Worm (Caenorhabditis elegans) whole organism, L3 larva: Measurements from ENCODE around the gene popl-5.

Experiments used
- ZK546.5 ChIP-seq: sonication (generic microtip); optimal IDR thresholded peaks from 2 replicates; lab custom pipeline; 2017; ENCODE audit warnings: missing biosample characterization, missing genetic modification characterization
- daf-12 ChIP-seq: fragments of 150-350 bp; optimal IDR thresholded peaks from 2 replicates; lab custom pipeline; 2014; ENCODE audit warnings: missing biosample characterization, missing genetic modification reagents, missing genetic modification characterization
- elt-2 ChIP-seq: sonication (generic microtip); optimal IDR thresholded peaks from 2 replicates; lab custom pipeline; 2016; ENCODE audit warnings: missing genetic modification reagents, mild to moderate bottlenecking, missing genetic modification characterization, missing compliant biosample characterization
- fkh-10 ChIP-seq: sonication (generic microtip); optimal IDR thresholded peaks from 2 replicates; lab custom pipeline; 2017; ENCODE audit warnings: missing biosample characterization, missing genetic modification reagents, missing genetic modification characterization
- nfya-1 ChIP-seq: sonication (generic microtip); optimal IDR thresholded peaks from 2 replicates; lab custom pipeline; 2017; ENCODE audit warnings: missing genetic modification characterization, mild to moderate bottlenecking, missing compliant biosample characterization, antibody characterized with exemption, moderate library complexity; ENCODE audit not compliant: insufficient read depth
- nhr-11 ChIP-seq: fragments of 150-350 bp; optimal IDR thresholded peaks from 2 replicates; lab custom pipeline; 2014; ENCODE audit warnings: missing biosample characterization, missing genetic modification characterization
- nhr-12 ChIP-seq: fragments of 150-350 bp; optimal IDR thresholded peaks from 2 replicates; lab custom pipeline; 2014; ENCODE audit warnings: missing biosample characterization, missing genetic modification characterization
- nhr-25 ChIP-seq: sonication (generic microtip); optimal IDR thresholded peaks from 2 replicates; lab custom pipeline; 2017; ENCODE audit warnings: missing biosample characterization, missing genetic modification characterization
- nhr-28 ChIP-seq: fragments of 150-350 bp; optimal IDR thresholded peaks from 2 replicates; lab custom pipeline; 2014; ENCODE audit warnings: missing biosample characterization, missing genetic modification characterization
- nhr-76 ChIP-seq: fragments of 150-350 bp; sonication (generic microtip); optimal IDR thresholded peaks from 5 replicates; lab custom pipeline; 2014; ENCODE audit warnings: missing biosample characterization, missing genetic modification characterization
- snpc-4 ChIP-seq: fragments of 150-350 bp; optimal IDR thresholded peaks from 2 replicates; lab custom pipeline; 2014; ENCODE audit warnings: missing biosample characterization, missing genetic modification characterization

- TF ChIP-seq ZK546.5: no peak
- no peak for TF ChIP-seq fkh-10 (GFP tag; lab: Kevin White, UChicago)
- no peak for TF ChIP-seq nhr-28
- no peak for TF ChIP-seq nhr-11
- no peak for TF ChIP-seq nhr-25
- TF ChIP-seq elt-2 (tag; lab: Kevin White, UChicago): no peak
- TF ChIP-seq nfya-1 (tag; lab: Kevin White, UChicago): no peak
- no peak for TF ChIP-seq nhr-76
- no peak for TF ChIP-seq snpc-4 (tag; lab: Kevin White, UChicago)
- no peak for TF ChIP-seq daf-12 (tag; lab: Kevin White, UChicago)
- no peak for TF ChIP-seq nhr-12 (tag; lab: Kevin White, UChicago)
Observed at ce11 chrIII:11500647-11501046, 13.5 kb upstream of the popl-5 start, which contains the start of gene nars-2.
